Fruit fly (Drosophila melanogaster) Kc167 (cell line): ENCODE data around the gene CG43439.

ENCODE experiments used
- Myc ChIP-seq: fragments of >200 bp; optimal IDR thresholded peaks from 2 replicates; lab custom pipeline; 2017; ENCODE audit warnings: missing external identifiers
- Sin3A ChIP-seq: fragments of >200 bp; optimal IDR thresholded peaks from 2 replicates; lab custom pipeline; 2018; ENCODE audit warnings: missing external identifiers
- h ChIP-seq: fragments of >200 bp; optimal IDR thresholded peaks from 3 replicates; lab custom pipeline; 2018; ENCODE audit warnings: missing external identifiers
- insv ChIP-seq: fragments of >200 bp; optimal IDR thresholded peaks from 3 replicates; lab custom pipeline; 2018; ENCODE audit warnings: missing external identifiers
- psq ChIP-seq: fragments of >200 bp; optimal IDR thresholded peaks from 2 replicates; lab custom pipeline; 2017; ENCODE audit warnings: missing external identifiers
- ttk ChIP-seq: sonication (Bioruptor generic); optimal IDR thresholded peaks from 2 replicates; lab custom pipeline; 2017; ENCODE audit warnings: missing external identifiers

Gene CG43439

DNA sequence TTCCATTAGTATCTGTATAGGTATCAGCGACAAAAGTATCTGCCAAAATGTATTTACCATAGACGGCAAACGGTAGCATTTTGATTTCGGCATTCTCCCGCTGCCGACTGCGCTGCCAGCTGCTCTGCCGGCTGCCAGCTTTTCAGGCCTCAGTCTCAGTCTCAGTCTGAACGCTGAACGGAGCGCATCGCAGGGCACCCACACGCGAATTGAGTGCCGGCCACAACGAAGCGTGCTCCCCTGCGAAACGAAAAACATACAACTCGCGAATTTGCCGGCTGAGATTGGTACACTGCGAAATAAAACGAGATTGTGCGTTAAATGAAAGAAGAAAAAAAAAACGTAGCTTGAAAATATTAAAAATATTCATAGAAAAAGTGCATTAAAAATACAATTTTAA, 14.3 kb upstream of the CG43439 start, which contains the start of gene Mp:
Gene Mp (plus strand): TSS at position 152 of the 400 bp plus-strand sequence.
- TF ChIP-seq Myc (lab: Kevin White, UChicago): no peak
- no peak for TF ChIP-seq ttk (lab: Kevin White, UChicago)
- TF ChIP-seq Sin3A: no peak
- TF ChIP-seq psq (lab: Kevin White, UChicago): no peak
- no peak for TF ChIP-seq h (lab: Kevin White, UChicago)
- no peak for TF ChIP-seq insv (lab: Kevin White, UChicago)

DNA sequence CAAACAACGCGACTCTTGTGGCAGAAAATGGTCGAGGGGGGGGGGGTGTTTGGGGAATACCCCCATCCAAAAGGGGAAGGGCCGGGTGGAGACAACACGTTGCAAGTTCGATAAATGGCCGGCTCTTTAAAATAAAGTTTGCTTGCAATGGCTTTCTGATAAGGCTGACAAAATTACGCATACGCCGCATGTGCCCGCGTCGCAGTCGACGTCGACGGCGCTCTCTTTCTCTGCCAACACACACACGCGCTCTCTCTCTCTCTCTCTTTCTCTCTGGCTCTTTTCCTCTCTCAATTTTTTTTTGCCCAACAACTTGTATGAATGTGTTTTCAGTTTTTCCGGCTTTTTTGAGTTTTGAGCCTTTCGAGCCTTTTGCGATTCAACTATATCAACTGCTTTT, 13.0 kb upstream of the CG43439 start:
- TF ChIP-seq Sin3A (no peak), ttk (lab: Kevin White, UChicago) (no peak), psq (lab: Kevin White, UChicago) (no peak), Myc (lab: Kevin White, UChicago) (no peak), h (lab: Kevin White, UChicago) (no peak), insv (lab: Kevin White, UChicago) (no peak)

DNA sequence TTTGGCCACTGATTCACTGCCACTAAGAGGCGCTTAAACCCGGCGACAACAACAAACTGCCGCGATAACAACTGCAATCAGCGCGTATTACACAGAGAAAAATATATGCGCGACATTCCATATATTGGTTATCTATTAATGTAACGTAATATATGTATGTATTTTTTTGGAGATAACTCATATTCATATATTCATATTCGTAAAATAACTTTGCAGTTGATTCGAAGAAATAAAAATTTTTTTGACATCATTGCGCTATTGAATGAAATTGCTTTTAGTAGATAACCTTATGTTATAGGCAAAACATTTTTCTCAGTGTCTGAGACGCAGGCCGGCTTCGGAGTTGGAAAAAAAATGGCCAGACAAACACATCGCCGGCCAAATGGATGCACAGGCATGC, 12.5 kb upstream of the CG43439 start:
- TF ChIP-seq Sin3A: no peak
- no peak for TF ChIP-seq ttk (lab: Kevin White, UChicago)
- TF ChIP-seq insv (lab: Kevin White, UChicago): no peak
- no peak for TF ChIP-seq psq (lab: Kevin White, UChicago)
- no peak for TF ChIP-seq Myc (lab: Kevin White, UChicago)
- TF ChIP-seq h (lab: Kevin White, UChicago): no peak

DNA sequence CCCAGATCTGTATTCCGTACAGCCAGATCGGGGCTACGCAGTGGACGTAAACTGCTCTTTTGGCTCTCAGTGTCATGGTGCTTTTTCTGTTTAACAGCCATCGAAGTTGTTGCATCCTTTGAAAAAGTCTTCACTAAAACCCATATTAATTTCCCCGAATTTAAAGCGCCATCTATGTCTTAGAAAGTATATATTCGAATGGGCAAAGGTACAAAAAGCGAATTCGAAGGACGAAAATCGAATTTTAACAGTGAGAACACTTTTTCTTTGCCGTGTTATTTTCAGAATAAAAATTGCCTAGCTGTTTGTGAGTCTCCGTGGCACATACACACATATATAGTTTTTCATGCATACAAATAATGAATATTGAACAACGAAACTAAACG, 11.0 kb upstream of the CG43439 start:
- no peak for TF ChIP-seq insv (lab: Kevin White, UChicago)
- TF ChIP-seq Myc (lab: Kevin White, UChicago): no peak
- TF ChIP-seq h (lab: Kevin White, UChicago): no peak
- TF ChIP-seq psq (lab: Kevin White, UChicago): no peak
- TF ChIP-seq Sin3A: no peak
- TF ChIP-seq ttk (lab: Kevin White, UChicago): no peak

dm6 chr3L:6993350-6993749, 9.0 kb upstream of the CG43439 start:
- no peak for TF ChIP-seq h (lab: Kevin White, UChicago)
- no peak for TF ChIP-seq ttk (lab: Kevin White, UChicago)
- TF ChIP-seq Myc (lab: Kevin White, UChicago): no peak
- no peak for TF ChIP-seq insv (lab: Kevin White, UChicago)
- TF ChIP-seq Sin3A: no peak
- no peak for TF ChIP-seq psq (lab: Kevin White, UChicago)

dm6 chr3L:6990288-6990687, 5.9 kb upstream of the CG43439 start, which contains the start of gene bin:
bin (plus strand) TSS chr3L:6990622.
- no peak for TF ChIP-seq Sin3A

dm6 chr3L:6988942-6989569, 4.7 kb upstream of the CG43439 start:
- no peak for TF ChIP-seq psq (lab: Kevin White, UChicago)
- no peak for TF ChIP-seq ttk (lab: Kevin White, UChicago)
- TF ChIP-seq h (lab: Kevin White, UChicago): no peak
- no peak for TF ChIP-seq Myc (lab: Kevin White, UChicago)
- TF ChIP-seq Sin3A: no peak
- TF ChIP-seq insv (lab: Kevin White, UChicago): no peak

DNA sequence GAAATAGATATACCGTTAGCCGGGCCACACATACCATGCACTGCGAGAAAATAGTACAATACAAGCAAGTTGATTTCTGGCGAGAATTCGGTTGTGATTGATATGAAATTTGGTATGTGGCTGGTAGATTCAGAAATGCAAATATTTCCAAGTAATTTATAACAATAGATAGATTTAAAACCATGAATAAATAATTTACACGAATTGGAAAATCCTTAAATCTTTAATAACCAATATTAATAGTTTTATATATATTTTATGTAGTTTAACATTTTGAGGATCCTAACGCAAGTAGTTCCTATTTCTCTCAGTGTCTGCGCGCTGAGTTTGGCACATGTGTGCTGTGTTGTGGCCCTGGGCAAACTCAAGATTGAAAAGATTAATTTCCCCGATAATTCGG, 2.6 kb downstream of the CG43439 start:
- TF ChIP-seq h (lab: Kevin White, UChicago) (no peak), Sin3A (no peak), psq (lab: Kevin White, UChicago) (no peak), Myc (lab: Kevin White, UChicago) (no peak), ttk (lab: Kevin White, UChicago) (no peak), insv (lab: Kevin White, UChicago) (no peak)

- TF ChIP-seq psq (lab: Kevin White, UChicago) (no peak), h (lab: Kevin White, UChicago) (no peak), insv (lab: Kevin White, UChicago) (no peak)
Measured at dm6 chr3L:6981109-6981741, 3.2 kb downstream of the CG43439 start.

DNA sequence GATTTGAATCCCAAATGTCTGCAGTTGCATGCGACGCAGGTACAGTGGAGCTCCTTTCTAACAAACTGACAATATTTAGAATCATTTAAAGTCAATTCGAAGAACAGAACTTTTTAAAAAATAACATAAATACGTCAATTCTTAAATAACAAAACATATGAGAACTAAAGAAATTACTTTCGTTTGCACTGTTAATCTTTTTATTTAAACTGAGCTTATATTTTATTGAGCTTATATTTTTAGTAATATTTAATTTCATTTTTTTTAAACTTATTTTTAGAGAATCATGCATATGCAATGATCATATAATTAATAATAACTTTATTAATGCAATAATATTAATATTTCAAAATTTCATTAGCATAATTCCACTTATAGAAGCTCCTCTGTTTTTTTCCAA, 3.8 kb downstream of the CG43439 start:
- TF ChIP-seq insv (lab: Kevin White, UChicago) (no peak), Sin3A (no peak), psq (lab: Kevin White, UChicago) (no peak), h (lab: Kevin White, UChicago) (no peak), ttk (lab: Kevin White, UChicago) (no peak), Myc (lab: Kevin White, UChicago) (no peak)

- TF ChIP-seq Sin3A (no peak), insv (lab: Kevin White, UChicago) (no peak), psq (lab: Kevin White, UChicago) (no peak), h (lab: Kevin White, UChicago) (no peak), ttk (lab: Kevin White, UChicago) (no peak), Myc (lab: Kevin White, UChicago) (no peak)
Measured at dm6 chr3L:6979387-6980249, 4.8 kb downstream of the CG43439 start, which contains the start of gene Galphai. Galphai (minus strand) TSS chr3L:6980044.
